Worm (Caenorhabditis elegans) whole organism, L1 larva: ENCODE results near the gene mxl-2.

Experiments
- egl-27 ChIP-seq, 2 experiments: fragments of 150-350 bp in 1 of 2; sonication (generic microtip); optimal IDR thresholded peaks; 3 replicates each; lab custom pipeline; 2017 to 2018; ENCODE audit warnings: missing biosample characterization in 2 of 2, missing genetic modification characterization in 2 of 2, missing genetic modification reagents in 2 of 2
- elt-2 ChIP-seq: sonication (generic microtip); optimal IDR thresholded peaks from 2 replicates; lab custom pipeline; 2016; ENCODE audit warnings: missing genetic modification characterization, mild to moderate bottlenecking, inconsistent platforms, missing compliant biosample characterization, missing genetic modification reagents
- elt-3 ChIP-seq, 6 experiments: fragments of 150-350 bp in 1 of 6; sonication (generic microtip); optimal IDR thresholded peaks; 2 replicates each; lab custom pipeline; 2017 to 2018; ENCODE audit warnings: missing biosample characterization in 6 of 6, missing genetic modification characterization in 6 of 6, inconsistent platforms in 1 of 6
- fos-1 ChIP-seq: fragments of 150-350 bp; optimal IDR thresholded peaks from 2 replicates; lab custom pipeline; 2014; ENCODE audit warnings: missing biosample characterization, missing genetic modification characterization
- grh-1 ChIP-seq: fragments of 200-800 bp; sonication (Bioruptor generic); IDR thresholded peaks from 2 replicates; pipeline ENCODE4 v1.3.6; 2022; ENCODE audit warnings: missing genetic modification reagents, missing genetic modification characterization, missing compliant biosample characterization
- lin-13 ChIP-seq: fragments of 150-350 bp; optimal IDR thresholded peaks from 2 replicates; lab custom pipeline; 2014; ENCODE audit warnings: missing biosample characterization, missing genetic modification reagents, missing genetic modification characterization
- nhr-12 ChIP-seq: sonication (generic microtip); optimal IDR thresholded peaks from 2 replicates; lab custom pipeline; 2017; ENCODE audit warnings: missing biosample characterization, missing genetic modification characterization
- unc-130 ChIP-seq: fragments of 150-350 bp; optimal IDR thresholded peaks from 2 replicates; lab custom pipeline; 2017; ENCODE audit warnings: missing biosample characterization, missing genetic modification characterization, inconsistent platforms
- ztf-11 ChIP-seq, 2 experiments: sonication (generic microtip); optimal IDR thresholded peaks; 2 replicates each; lab custom pipeline; 2016 to 2017; ENCODE audit warnings: missing genetic modification characterization in 2 of 2, missing biosample characterization in 1 of 2, missing compliant biosample characterization in 1 of 2

- no peak for TF ChIP-seq elt-2 (tag; lab: Kevin White, UChicago)
- TF ChIP-seq lin-13 = no peak
- no peak for TF ChIP-seq grh-1 (GFP tag; lab: Robert Waterston, UW)
- no peak for TF ChIP-seq elt-3 (tag; optimal IDR thresholded peaks at IDR 0.05; lab: Kevin White, UChicago)
- no peak for TF ChIP-seq fos-1 (tag; lab: Kevin White, UChicago)
- no peak for TF ChIP-seq egl-27 (tag; optimal IDR thresholded peaks at IDR 0.05; lab: Kevin White, UChicago)
- TF ChIP-seq ztf-11 (tag; optimal IDR thresholded peaks at IDR 0.05; lab: Kevin White, UChicago) = no peak
- TF ChIP-seq unc-130 = no peak
- TF ChIP-seq nhr-12 (tag; lab: Kevin White, UChicago) = no peak
These were observed 39.1 kb upstream of the mxl-2 start for ce11 chrIII:227033-227432.
